Worm (Caenorhabditis elegans) whole organism, midembryonic: Measurements from ENCODE around the gene F53G2.2.
A peak's percentile ranks its signal among the peaks of the same experiment; 100 is the strongest.

Experiments used
- T22C8.4 ChIP-seq: fragments of 200-800 bp; sonication (Bioruptor generic); IDR thresholded peaks from 2 replicates; pipeline ENCODE4 v1.3.6; 2022; ENCODE audit warnings: missing genetic modification characterization, missing compliant biosample characterization
- cog-1 ChIP-seq: sonication (generic microtip); optimal IDR thresholded peaks from 2 replicates; lab custom pipeline; 2016; ENCODE audit warnings: missing genetic modification characterization, missing compliant biosample characterization
- flt-1 ChIP-seq: fragments of 200-800 bp; sonication (Bioruptor generic); IDR thresholded peaks from 2 replicates; pipeline ENCODE4 v1.3.6; 2022; ENCODE audit warnings: missing genetic modification characterization, missing compliant biosample characterization
- klf-2 ChIP-seq: fragments of 200-800 bp; sonication (Bioruptor generic); conservative IDR thresholded peaks from 2 replicates; pipeline ENCODE4 v1.3.6; 2022; ENCODE audit warnings: missing genetic modification reagents, missing genetic modification characterization, missing compliant biosample characterization
- med-1 ChIP-seq: sonication (generic microtip); optimal IDR thresholded peaks from 2 replicates; lab custom pipeline; 2017; ENCODE audit warnings: missing genetic modification characterization, mild to moderate bottlenecking, missing compliant biosample characterization, antibody characterized with exemption, missing genetic modification reagents; ENCODE audit not compliant: insufficient read depth
- ref-1 ChIP-seq: fragments of 200-800 bp; sonication (Bioruptor generic); conservative IDR thresholded peaks from 2 replicates; pipeline ENCODE4 v1.3.6; 2022; ENCODE audit warnings: missing genetic modification reagents, missing genetic modification characterization, missing compliant biosample characterization
- tab-1 ChIP-seq: fragments of 200-800 bp; sonication (Bioruptor generic); IDR thresholded peaks from 2 replicates; pipeline ENCODE4 v1.3.6; 2022; ENCODE audit warnings: missing genetic modification characterization, missing compliant biosample characterization
- ztf-23 ChIP-seq: fragments of 200-800 bp; sonication (Bioruptor generic); IDR thresholded peaks from 2 replicates; pipeline ENCODE4 v1.3.6; 2022; ENCODE audit warnings: missing genetic modification reagents, missing genetic modification characterization, missing compliant biosample characterization
- ztf-29 ChIP-seq: fragments of 200-800 bp; sonication (Bioruptor generic); IDR thresholded peaks from 2 replicates; pipeline ENCODE4 v1.3.6; 2022; ENCODE audit warnings: missing genetic modification reagents, missing genetic modification characterization, missing compliant biosample characterization

The F53G2.2 gene

ce11 chrII:2525652-2526051 lies 43.9 kb downstream of the F53G2.2 start:
- TF ChIP-seq tab-1 (GFP tag; lab: Robert Waterston, UW) (no peak), T22C8.4 (GFP tag; lab: Robert Waterston, UW) (no peak), ztf-29 (GFP tag; lab: Robert Waterston, UW) (peak; percentile 84; the same call in 1 of the 2 replicates)

DNA sequence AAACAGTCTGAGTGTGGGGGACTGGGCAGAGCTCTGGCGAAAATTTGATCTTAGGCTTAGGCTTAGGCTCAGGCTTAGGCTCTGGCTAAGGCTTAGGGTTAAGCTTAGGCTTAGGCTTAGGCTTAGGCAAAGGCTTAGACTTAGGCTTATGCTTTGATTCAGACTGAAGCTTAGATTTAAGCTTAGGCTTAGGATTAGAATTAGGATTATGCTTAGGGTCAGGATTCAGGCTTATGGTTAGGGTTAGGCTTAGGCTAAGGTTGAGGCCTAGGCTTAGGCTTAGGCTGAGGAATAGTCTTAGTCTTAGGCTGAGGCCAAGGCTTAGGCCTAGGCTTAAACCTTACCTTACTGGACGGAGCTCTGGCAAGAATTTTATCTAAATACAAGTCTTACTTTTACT lies 45.2 kb downstream of the F53G2.2 start:
- TF ChIP-seq klf-2 (GFP tag; lab: Robert Waterston, UW) (no peak), ztf-29 (GFP tag; lab: Robert Waterston, UW) (no peak), flt-1 (GFP tag; lab: Robert Waterston, UW) (no peak), ref-1 (no peak), ztf-23 (GFP tag; lab: Robert Waterston, UW) (no peak), T22C8.4 (GFP tag; lab: Robert Waterston, UW) (no peak), tab-1 (GFP tag; lab: Robert Waterston, UW) (no peak), med-1 (no peak), cog-1 (tag; lab: Kevin White, UChicago) (no peak)

DNA sequence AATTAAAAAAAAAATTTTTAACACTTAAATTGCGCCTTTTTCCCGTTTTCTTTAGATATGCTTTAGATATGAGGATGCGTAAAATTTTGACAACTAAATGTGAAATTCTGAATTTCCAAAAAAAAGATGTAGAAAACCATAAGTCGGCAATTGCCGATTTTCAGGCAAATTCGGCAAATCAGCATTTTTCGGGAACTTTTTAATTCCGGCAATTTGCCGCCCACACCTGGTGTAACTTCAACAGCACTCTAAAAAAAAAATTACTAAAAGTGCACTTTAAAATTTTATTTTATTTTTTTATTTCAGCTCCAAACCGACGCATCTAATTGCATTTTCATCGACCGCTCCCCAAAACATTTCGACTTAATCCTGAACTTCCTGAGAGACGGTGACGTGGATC lies 48.8 kb downstream of the F53G2.2 start, which contains the start of gene K02F6.6:
Gene K02F6.6, plus strand, starts transcription at position 301 of the 400 bp plus-strand sequence.
- no peak for TF ChIP-seq cog-1 (tag; lab: Kevin White, UChicago)
- no peak for TF ChIP-seq tab-1 (GFP tag; lab: Robert Waterston, UW)
- TF ChIP-seq klf-2 (GFP tag; lab: Robert Waterston, UW), result no peak
- no peak for TF ChIP-seq T22C8.4 (GFP tag; lab: Robert Waterston, UW)
- TF ChIP-seq flt-1 (GFP tag; lab: Robert Waterston, UW), result no peak
- TF ChIP-seq ref-1, result no peak
- no peak for TF ChIP-seq ztf-23 (GFP tag; lab: Robert Waterston, UW)
- no peak for TF ChIP-seq med-1
- no peak for TF ChIP-seq ztf-29 (GFP tag; lab: Robert Waterston, UW)
